Worm (Caenorhabditis elegans): ENCODE results near the gene ubxn-4.
A peak's percentile ranks its signal among the peaks of the same experiment; 100 is the strongest.

Gene ubxn-4

DNA sequence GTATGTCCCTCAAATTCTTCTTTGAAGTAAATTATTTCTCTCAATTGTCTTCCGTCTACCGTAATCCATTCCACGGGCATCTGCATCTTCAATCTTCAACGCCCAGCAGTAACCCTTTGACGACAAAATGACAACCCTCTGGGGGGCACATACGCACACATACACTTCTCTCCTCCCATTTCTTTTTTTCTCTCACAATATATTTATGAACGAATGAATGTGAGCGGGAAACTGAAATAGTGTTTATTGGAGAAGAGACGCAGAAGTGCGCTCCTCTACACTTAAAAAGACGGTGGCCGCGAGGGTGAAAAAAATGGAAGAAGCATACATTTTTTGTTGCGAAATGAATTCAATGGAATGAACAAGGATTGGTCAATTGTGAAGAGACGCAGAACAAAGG is 6.6 kb upstream of the ubxn-4 start (continued):
- TF ChIP-seq nhr-19 (GFP tag; conservative IDR thresholded peaks at IDR 0.05) (peak; percentile 35), unc-62 (GFP tag; optimal IDR thresholded peaks at IDR 0.05) (no peak), efl-3 (GFP tag; optimal IDR thresholded peaks at IDR 0.05) (no peak), nhr-77 (tag; optimal IDR thresholded peaks at IDR 0.05) (peak; percentile 35), jun-1 (tag; optimal IDR thresholded peaks at IDR 0.05) (peak; percentile 57), elt-2 (tag; optimal IDR thresholded peaks at IDR 0.05) (peak; percentile 24), grh-1 (GFP tag; IDR thresholded peaks at IDR 0.05) (no peak), fkh-8 (tag; optimal IDR thresholded peaks at IDR 0.05) (peak; percentile 80), nhr-11 (tag; optimal IDR thresholded peaks at IDR 0.05) (no peak), sox-4 (tag; optimal IDR thresholded peaks at IDR 0.05) (no peak), ets-5 (GFP tag; IDR thresholded peaks at IDR 0.05) (no peak), dsc-1 (tag; optimal IDR thresholded peaks at IDR 0.05) (no peak), fkh-4 (tag; optimal IDR thresholded peaks at IDR 0.05; ENCODE audit: borderline replicate concordance) (no peak), mdl-1 (tag; optimal IDR thresholded peaks at IDR 0.05) (peak in 1 of 2 experiments; percentile 29), aha-1 (tag; optimal IDR thresholded peaks at IDR 0.05) (no peak), zag-1 (tag; optimal IDR thresholded peaks at IDR 0.05) (no peak), lin-39 (tag; optimal IDR thresholded peaks at IDR 0.05) (no peak), unc-30 (tag; optimal IDR thresholded peaks at IDR 0.05) (no peak), ceh-82 (tag; optimal IDR thresholded peaks at IDR 0.05) (peak; percentile 25 to 63 (median 34)), sup-37 (GFP tag; optimal IDR thresholded peaks at IDR 0.05) (no peak), skn-1 (tag; optimal IDR thresholded peaks at IDR 0.05) (peak; percentile 88), alr-1 (tag; optimal IDR thresholded peaks at IDR 0.05; ENCODE audit: borderline replicate concordance) (no peak), mep-1 (tag; optimal IDR thresholded peaks at IDR 0.05) (peak; percentile 97), ama-1 (optimal IDR thresholded peaks at IDR 0.05) (no peak), zip-4 (GFP tag; optimal IDR thresholded peaks at IDR 0.05) (peak; percentile 7), lin-14 (GFP tag; optimal IDR thresholded peaks at IDR 0.05) (peak; percentile 97), C34B4.2 (tag; optimal IDR thresholded peaks at IDR 0.05) (no peak), lir-3 (tag; optimal IDR thresholded peaks at IDR 0.05; ENCODE audit: poor library complexity) (no peak), C04F5.9 (tag; optimal IDR thresholded peaks at IDR 0.05) (no peak), mef-2 (tag; optimal IDR thresholded peaks at IDR 0.05) (no peak), vab-15 (tag; optimal IDR thresholded peaks at IDR 0.05) (no peak), pax-3 (tag; optimal IDR thresholded peaks at IDR 0.05) (no peak), snu-23 (GFP tag; optimal IDR thresholded peaks at IDR 0.05) (peak; percentile 69), ztf-11 (tag; optimal IDR thresholded peaks at IDR 0.05) (no peak), hpl-2 (GFP tag; optimal IDR thresholded peaks at IDR 0.05) (no peak), elt-3 (tag; optimal IDR thresholded peaks at IDR 0.05) (no peak), ceh-90 (tag; optimal IDR thresholded peaks at IDR 0.05) (no peak), nhr-84 (tag; optimal IDR thresholded peaks at IDR 0.05) (no peak), ceh-63 (GFP tag; optimal IDR thresholded peaks at IDR 0.05) (no peak), nhr-90 (tag; optimal IDR thresholded peaks at IDR 0.05; ENCODE audit: poor library complexity) (peak; percentile 22), lsy-2 (tag; optimal IDR thresholded peaks at IDR 0.05) (peak; percentile 84 to 93), lin-15B (tag; optimal IDR thresholded peaks at IDR 0.05) (peak; percentile 24), fkh-10 (GFP tag; optimal IDR thresholded peaks at IDR 0.05) (peak; percentile 54), irx-1 (tag; optimal IDR thresholded peaks at IDR 0.05) (no peak), nhr-20 (tag; optimal IDR thresholded peaks at IDR 0.05) (peak; percentile 55), nhr-28 (tag; optimal IDR thresholded peaks at IDR 0.05) (no peak), nhr-12 (tag; optimal IDR thresholded peaks at IDR 0.05) (no peak), nhr-47 (tag; optimal IDR thresholded peaks at IDR 0.05) (peak; percentile 52)
